Worm (Caenorhabditis elegans): ENCODE data around the gene F57B7.2.

- TF ChIP-seq unc-39 (tag; optimal IDR thresholded peaks at IDR 0.05) (no peak), egl-27 (tag; optimal IDR thresholded peaks at IDR 0.05) (no peak), unc-62 (GFP tag; optimal IDR thresholded peaks at IDR 0.05 in 1 of 2) (no peak), unc-62 (tag; optimal IDR thresholded peaks at IDR 0.05) (no peak), fkh-10 (GFP tag; optimal IDR thresholded peaks at IDR 0.05) (no peak), hlh-30 (tag; optimal IDR thresholded peaks at IDR 0.05; ENCODE audit: insufficient read depth) (no peak), T26A8.4 (GFP tag; IDR thresholded peaks at IDR 0.05) (no peak), ceh-82 (tag; optimal IDR thresholded peaks at IDR 0.05) (no peak), lin-13 (GFP tag; optimal IDR thresholded peaks at IDR 0.05) (no peak), lin-39 (tag; optimal IDR thresholded peaks at IDR 0.05) (no peak), daf-16 (GFP tag; optimal IDR thresholded peaks at IDR 0.05) (no peak), daf-16 (tag; optimal IDR thresholded peaks at IDR 0.05) (no peak), snpc-1.2 (GFP tag; IDR thresholded peaks at IDR 0.05) (no peak), ztf-11 (tag; optimal IDR thresholded peaks at IDR 0.05) (no peak), ama-1 (optimal IDR thresholded peaks at IDR 0.05) (no peak), daf-12 (tag; optimal IDR thresholded peaks at IDR 0.05) (no peak)
Measured at ce11 chrV:11486680-11487079, 43.3 kb upstream of the F57B7.2 start, which contains the start of gene T11F9.10.
